Fruit fly (Drosophila melanogaster): ENCODE data around the gene CG11498.
A peak's percentile ranks its signal among the peaks of the same experiment; 100 is the strongest.

The CG11498 gene

dm6 chr3R:30121731-30122130, 38.5 kb downstream of the CG11498 start (continued):
- no peak for TF ChIP-seq sc (optimal IDR thresholded peaks at IDR 0.05)
- TF ChIP-seq sc (GFP tag; optimal IDR thresholded peaks at IDR 0.05): no peak
- TF ChIP-seq en (GFP tag; optimal IDR thresholded peaks at IDR 0.05): no peak
- TF ChIP-seq kah (GFP tag; optimal IDR thresholded peaks at IDR 0.05): no peak
- no peak for TF ChIP-seq bigmax (GFP tag; optimal IDR thresholded peaks at IDR 0.05)
- TF ChIP-seq Lpt (GFP tag; optimal IDR thresholded peaks at IDR 0.05): no peak
- TF ChIP-seq CG15514 (GFP tag; optimal IDR thresholded peaks at IDR 0.05): no peak
- no peak for TF ChIP-seq caup (GFP tag; optimal IDR thresholded peaks at IDR 0.05; ENCODE audit: severe bottlenecking)
- peak; percentile 60; the same call in 2 of the 3 replicates for TF ChIP-seq CG6791 (GFP tag; IDR thresholded peaks at IDR 0.05; ENCODE audit: partially characterized antibody)
- no peak for TF ChIP-seq CG10462 (GFP tag; optimal IDR thresholded peaks at IDR 0.05)
- TF ChIP-seq dmrt11E (tag; optimal IDR thresholded peaks at IDR 0.05): no peak
- TF ChIP-seq CG5953 (GFP tag; IDR thresholded peaks at IDR 0.05): no peak
- TF ChIP-seq MTF-1 (GFP tag; optimal IDR thresholded peaks at IDR 0.05; ENCODE audit: borderline replicate concordance): no peak
- TF ChIP-seq ftz-f1 (GFP tag; optimal IDR thresholded peaks at IDR 0.05): no peak
- TF ChIP-seq Hr39 (optimal IDR thresholded peaks at IDR 0.05): no peak
- TF ChIP-seq CG16813 (GFP tag; IDR thresholded peaks at IDR 0.05; ENCODE audit: partially characterized antibody): peak; percentile 58
- TF ChIP-seq slbo (GFP tag; IDR thresholded peaks at IDR 0.05): no peak
- no peak for TF ChIP-seq CG6654 (GFP tag; optimal IDR thresholded peaks at IDR 0.05)
- no peak for TF ChIP-seq CG10321 (GFP tag; IDR thresholded peaks at IDR 0.05)
- no peak for TF ChIP-seq so (GFP tag; IDR thresholded peaks at IDR 0.05)
- TF ChIP-seq Hey (tag; optimal IDR thresholded peaks at IDR 0.05): no peak
- no peak for TF ChIP-seq Ravus (GFP tag; IDR thresholded peaks at IDR 0.05)
- no peak for TF ChIP-seq CG31441 (GFP tag; IDR thresholded peaks at IDR 0.05)
- TF ChIP-seq Dip2 (GFP tag; IDR thresholded peaks at IDR 0.05): no peak
- TF ChIP-seq Fer1 (GFP tag; optimal IDR thresholded peaks at IDR 0.05): no peak
- peak; percentile 65; the same call in 1 of the 2 replicates for TF ChIP-seq CG42726 (GFP tag; IDR thresholded peaks at IDR 0.05; ENCODE audit: partially characterized antibody)
- TF ChIP-seq Ets97D (GFP tag; optimal IDR thresholded peaks at IDR 0.05): no peak
- no peak for TF ChIP-seq CG43689 (GFP tag; IDR thresholded peaks at IDR 0.05)
- TF ChIP-seq Opbp (GFP tag; IDR thresholded peaks at IDR 0.05; ENCODE audit: partially characterized antibody): no peak
- TF ChIP-seq sens (GFP tag): peak; percentile 42
- TF ChIP-seq CG17912 (GFP tag; optimal IDR thresholded peaks at IDR 0.05): no peak
- no peak for TF ChIP-seq Hr78 (GFP tag; optimal IDR thresholded peaks at IDR 0.05)
- no peak for TF ChIP-seq Sry-δ (GFP tag; optimal IDR thresholded peaks at IDR 0.05)
- TF ChIP-seq sna (GFP tag; IDR thresholded peaks at IDR 0.05; ENCODE audit: partially characterized antibody): no peak
- TF ChIP-seq danr (GFP tag; IDR thresholded peaks at IDR 0.05): no peak
- TF ChIP-seq Med (GFP tag): no peak
- TF ChIP-seq CG16815 (GFP tag; optimal IDR thresholded peaks at IDR 0.05): no peak
- peak; percentile 70 for TF ChIP-seq Bgb (GFP tag; IDR thresholded peaks at IDR 0.05; ENCODE audit: partially characterized antibody)
- TF ChIP-seq CG7963 (GFP tag; IDR thresholded peaks at IDR 0.05; ENCODE audit: partially characterized antibody): 0 out of 3 replicates have a peak, but pooled peaks have one; percentile 27
- no peak for TF ChIP-seq peb (GFP tag; IDR thresholded peaks at IDR 0.05)
- no peak for TF ChIP-seq CG6854 (GFP tag; optimal IDR thresholded peaks at IDR 0.05)
- TF ChIP-seq HLHmδ (GFP tag; optimal IDR thresholded peaks at IDR 0.05): no peak
- no peak for TF ChIP-seq lilli (GFP tag; optimal IDR thresholded peaks at IDR 0.05)
- no peak for TF ChIP-seq esg (GFP tag; conservative IDR thresholded peaks at IDR 0.05)
- no peak for TF ChIP-seq Hmr (GFP tag; optimal IDR thresholded peaks at IDR 0.05)
- no peak for TF ChIP-seq CG10543 (GFP tag; optimal IDR thresholded peaks at IDR 0.05)
- TF ChIP-seq lbe (GFP tag; optimal IDR thresholded peaks at IDR 0.05): no peak
- TF ChIP-seq CG1602 (GFP tag; optimal IDR thresholded peaks at IDR 0.05): no peak
- TF ChIP-seq Lim3 (GFP tag; IDR thresholded peaks at IDR 0.05): no peak
- TF ChIP-seq Fer3 (tag; optimal IDR thresholded peaks at IDR 0.05): no peak
- no peak for TF ChIP-seq CG7271 (tag; optimal IDR thresholded peaks at IDR 0.05)
